Worm (Caenorhabditis elegans) whole organism, mixed stage, embryonic: ENCODE data around the gene ZK105.14.
A peak's percentile ranks its signal among the peaks of the same experiment; 100 is the strongest.

Source experiments
- M03D4.4 ChIP-seq: sonication (generic microtip); optimal IDR thresholded peaks from 2 replicates; lab custom pipeline; 2017; ENCODE audit warnings: mild to moderate bottlenecking, missing genetic modification characterization, missing compliant biosample characterization
- blmp-1 ChIP-seq: fragments of 150-350 bp; optimal IDR thresholded peaks from 2 replicates; lab custom pipeline; 2014; ENCODE audit warnings: missing biosample characterization, missing genetic modification characterization
- ceh-43 ChIP-seq: fragments of 200-800 bp; sonication (Bioruptor generic); optimal IDR thresholded peaks from 2 replicates; lab custom pipeline; 2018; ENCODE audit warnings: mild to moderate bottlenecking, missing genetic modification characterization, moderate library complexity, missing compliant biosample characterization
- ces-1 ChIP-seq: fragments of 150-350 bp; optimal IDR thresholded peaks from 2 replicates; lab custom pipeline; 2014; ENCODE audit warnings: missing biosample characterization, missing genetic modification reagents, missing genetic modification characterization
- cnd-1 ChIP-seq: fragments of 200-800 bp; sonication (Bioruptor generic); optimal IDR thresholded peaks from 2 replicates; lab custom pipeline; 2018; ENCODE audit warnings: mild to moderate bottlenecking, missing genetic modification characterization, missing compliant biosample characterization
- elt-1 ChIP-seq: sonication (generic microtip); optimal IDR thresholded peaks from 2 replicates; lab custom pipeline; 2017; ENCODE audit warnings: missing genetic modification characterization, mild to moderate bottlenecking, missing compliant biosample characterization, antibody characterized with exemption, moderate library complexity, borderline replicate concordance; ENCODE audit not compliant: insufficient read depth
- flh-1 ChIP-seq: fragments of 200-800 bp; sonication (Bioruptor generic); optimal IDR thresholded peaks from 2 replicates; lab custom pipeline; 2018; ENCODE audit warnings: mild to moderate bottlenecking, missing genetic modification characterization, moderate library complexity, missing compliant biosample characterization
- lsy-2 ChIP-seq: fragments of 150-350 bp; optimal IDR thresholded peaks from 2 replicates; lab custom pipeline; 2014; ENCODE audit warnings: missing biosample characterization, missing genetic modification characterization
- nhr-12 ChIP-seq: fragments of 150-350 bp; optimal IDR thresholded peaks from 2 replicates; lab custom pipeline; 2014; ENCODE audit warnings: missing biosample characterization, missing genetic modification characterization
- nhr-76 ChIP-seq: sonication (generic microtip); optimal IDR thresholded peaks from 2 replicates; lab custom pipeline; 2017; ENCODE audit warnings: missing biosample characterization, missing genetic modification characterization
- snpc-4 ChIP-seq: fragments of 150-350 bp; optimal IDR thresholded peaks from 2 replicates; lab custom pipeline; 2014; ENCODE audit warnings: missing biosample characterization, missing genetic modification characterization
- unc-39 ChIP-seq: fragments of 150-350 bp; optimal IDR thresholded peaks from 2 replicates; lab custom pipeline; 2014; ENCODE audit warnings: missing biosample characterization, missing genetic modification characterization
- unc-62 ChIP-seq: fragments of 150-350 bp; optimal IDR thresholded peaks from 2 replicates; lab custom pipeline; 2014; ENCODE audit warnings: missing biosample characterization, missing genetic modification reagents, missing genetic modification characterization
- zip-8 ChIP-seq: fragments of 150-350 bp; optimal IDR thresholded peaks from 2 replicates; lab custom pipeline; 2014; ENCODE audit warnings: missing biosample characterization, missing genetic modification characterization

- TF ChIP-seq elt-1 (tag; lab: Kevin White, UChicago) (no peak), cnd-1 (no peak), unc-62 (no peak), ces-1 (peak; percentile 93), ceh-43 (GFP tag; lab: Kevin White, UChicago) (no peak), lsy-2 (peak; percentile 5), zip-8 (tag; lab: Kevin White, UChicago) (no peak), flh-1 (GFP tag; lab: Kevin White, UChicago) (no peak), nhr-12 (no peak), M03D4.4 (tag; lab: Kevin White, UChicago) (no peak), blmp-1 (tag; lab: Kevin White, UChicago) (peak; percentile 50), nhr-76 (tag; lab: Kevin White, UChicago) (no peak), snpc-4 (tag; lab: Kevin White, UChicago) (no peak), unc-39 (no peak)
Measured at ce11 chrV:7728003-7728678, 6.3 kb upstream of the ZK105.14 start.
